Fruit fly (Drosophila melanogaster): ENCODE measurements around the gene Naglu.

Naglu gene

DNA sequence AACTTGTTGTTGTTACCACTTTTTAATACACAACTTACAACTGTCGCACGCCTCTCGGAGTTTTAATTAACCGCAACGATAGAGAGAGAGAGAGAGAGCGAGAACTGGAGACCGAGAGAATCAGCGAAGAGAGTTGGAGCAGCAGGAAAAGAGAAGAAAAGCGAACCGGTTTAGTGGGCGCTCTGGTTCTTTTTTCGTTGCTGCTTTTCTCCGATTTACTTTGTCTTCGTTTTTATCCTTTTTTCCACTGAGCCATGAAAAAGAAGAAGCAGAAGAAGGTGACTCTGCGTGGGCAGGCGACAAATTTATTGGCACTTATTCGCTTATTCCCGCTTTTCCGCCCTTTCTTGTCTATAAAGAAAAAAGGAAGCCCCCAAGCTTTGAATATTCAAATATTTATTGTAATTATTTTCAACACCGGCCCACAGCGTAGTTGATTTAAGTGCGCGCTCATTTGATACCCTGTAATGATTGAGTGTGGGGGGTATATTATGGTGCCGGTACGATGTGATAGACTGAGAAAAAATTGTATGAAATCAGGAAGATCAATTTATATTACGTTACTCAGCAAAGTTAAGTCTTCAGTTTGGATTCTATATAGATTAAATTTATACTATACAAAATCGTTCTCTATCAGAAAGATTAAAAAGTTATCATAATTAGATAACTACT, 8.7 kb upstream of the Naglu start (continued):
- TF ChIP-seq D19B (GFP tag; optimal IDR thresholded peaks at IDR 0.05): peak; percentile 75
- TF ChIP-seq tx (GFP tag; optimal IDR thresholded peaks at IDR 0.05): no peak
- peak; percentile 62 for TF ChIP-seq Med (GFP tag)
- TF ChIP-seq PHDP (tag; optimal IDR thresholded peaks at IDR 0.05): peak; percentile 11
- TF ChIP-seq CG12769 (tag; optimal IDR thresholded peaks at IDR 0.05): no peak
- no peak for TF ChIP-seq kay (GFP tag; optimal IDR thresholded peaks at IDR 0.05)
- no peak for TF ChIP-seq cas (GFP tag; IDR thresholded peaks at IDR 0.05)
- peak; percentile 34 for TF ChIP-seq CG11504 (tag; optimal IDR thresholded peaks at IDR 0.05)
- peak; percentile 17 for TF ChIP-seq Oli (tag; optimal IDR thresholded peaks at IDR 0.05)
- no peak for TF ChIP-seq CG3847 (GFP tag; IDR thresholded peaks at IDR 0.05)
- no peak for TF ChIP-seq gro (GFP tag; optimal IDR thresholded peaks at IDR 0.05)
- TF ChIP-seq CG7357 (GFP tag; IDR thresholded peaks at IDR 0.05): no peak
- peak; percentile 31; the same call in 1 of the 2 replicates for TF ChIP-seq chm (GFP tag; IDR thresholded peaks at IDR 0.05)
- no peak for TF ChIP-seq CG6654 (GFP tag; optimal IDR thresholded peaks at IDR 0.05)
- no peak for TF ChIP-seq CG12155 (GFP tag; optimal IDR thresholded peaks at IDR 0.05)
- peak; percentile 13 for TF ChIP-seq Sox102F (GFP tag; optimal IDR thresholded peaks at IDR 0.05)
- TF ChIP-seq Rfx (GFP tag; IDR thresholded peaks at IDR 0.05): peak; percentile 27; the same call in 1 of the 2 replicates
- no peak for TF ChIP-seq dpn (GFP tag; optimal IDR thresholded peaks at IDR 0.05)
- no peak for TF ChIP-seq Nf-YC (tag; optimal IDR thresholded peaks at IDR 0.05)
- no peak for TF ChIP-seq chif (GFP tag; optimal IDR thresholded peaks at IDR 0.05)
- no peak for TF ChIP-seq Bdp1 (GFP tag; optimal IDR thresholded peaks at IDR 0.05)
- peak; percentile 14 for TF ChIP-seq yki (optimal IDR thresholded peaks at IDR 0.05)
- peak; percentile 10 for TF ChIP-seq kni (GFP tag; optimal IDR thresholded peaks at IDR 0.05)
- TF ChIP-seq CG9932 (GFP tag; IDR thresholded peaks at IDR 0.05): peak; percentile 6; the same call in 1 of the 2 replicates
- TF ChIP-seq CG14860 (GFP tag; IDR thresholded peaks at IDR 0.05; ENCODE audit: partially characterized antibody): no peak
- peak; percentile 8 for TF ChIP-seq grau (tag; optimal IDR thresholded peaks at IDR 0.05)
- TF ChIP-seq Dref (GFP tag; IDR thresholded peaks at IDR 0.05): no peak
- TF ChIP-seq CG42726 (GFP tag; IDR thresholded peaks at IDR 0.05; ENCODE audit: partially characterized antibody): no peak
- no peak for TF ChIP-seq cwo (GFP tag; optimal IDR thresholded peaks at IDR 0.05)
- peak; percentile 42; the same call in 2 of the 3 replicates for TF ChIP-seq row (GFP tag; IDR thresholded peaks at IDR 0.05)
- peak; percentile 16 for TF ChIP-seq CoRest (tag; optimal IDR thresholded peaks at IDR 0.05)
- peak; percentile 5 for TF ChIP-seq az2 (GFP tag; optimal IDR thresholded peaks at IDR 0.05)
- peak; percentile 78 for TF ChIP-seq Trl (optimal IDR thresholded peaks at IDR 0.05)
- no peak for TF ChIP-seq Trl (GFP tag; optimal IDR thresholded peaks at IDR 0.05)
- TF ChIP-seq Spps (tag; optimal IDR thresholded peaks at IDR 0.05): no peak
- TF ChIP-seq zfh2 (GFP tag; optimal IDR thresholded peaks at IDR 0.05): no peak

DNA sequence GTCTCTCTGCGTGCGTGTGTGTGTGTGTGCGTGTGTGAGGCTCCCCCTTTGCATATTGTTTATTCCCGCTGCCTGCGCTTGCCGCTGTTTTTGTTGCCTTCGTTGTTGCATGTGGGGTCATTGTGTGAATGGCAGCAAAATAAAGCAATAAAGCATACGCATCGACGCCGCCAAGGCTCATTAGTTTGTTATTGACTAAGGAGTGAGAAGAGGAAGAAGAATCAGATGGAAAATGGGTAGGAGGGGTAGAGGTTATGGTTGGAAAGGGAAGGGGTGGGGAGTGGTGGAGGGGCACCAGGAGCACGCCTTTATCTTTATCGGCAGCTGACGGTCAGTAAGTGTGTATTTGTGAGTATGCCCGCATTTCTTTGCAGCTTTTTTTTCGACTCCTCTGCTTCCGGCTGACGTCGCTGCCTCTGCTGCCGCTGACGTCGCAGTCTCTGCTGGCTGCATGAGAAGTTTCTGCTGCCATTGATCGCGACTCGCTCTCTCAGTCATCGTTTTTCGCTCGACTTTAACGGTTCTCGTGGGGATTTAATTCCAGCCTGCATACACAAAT, 7.8 kb upstream of the Naglu start:
- TF ChIP-seq Adf1 (GFP tag; IDR thresholded peaks at IDR 0.05) (peak; percentile 87), nerfin-2 (GFP tag; IDR thresholded peaks at IDR 0.05; ENCODE audit: partially characterized antibody) (0 out of 2 replicates have a peak, but pooled peaks have one; percentile 39), pfk (GFP tag; optimal IDR thresholded peaks at IDR 0.05) (no peak), Mad (GFP tag; optimal IDR thresholded peaks at IDR 0.05) (no peak), chinmo (GFP tag; IDR thresholded peaks at IDR 0.05; ENCODE audit: partially characterized antibody) (0 out of 4 replicates have a peak, but pooled peaks have one; percentile 47), kni (GFP tag; optimal IDR thresholded peaks at IDR 0.05) (peak; percentile 51), CG9797 (GFP tag; optimal IDR thresholded peaks at IDR 0.05) (no peak), sens (GFP tag) (peak; percentile 22), jumu (GFP tag; optimal IDR thresholded peaks at IDR 0.05) (no peak), nom (GFP tag; optimal IDR thresholded peaks at IDR 0.05) (peak; percentile 68), pros (GFP tag; optimal IDR thresholded peaks at IDR 0.05) (peak; percentile 77), CG14014 (GFP tag; IDR thresholded peaks at IDR 0.05) (no peak), odd (GFP tag; optimal IDR thresholded peaks at IDR 0.05) (peak; percentile 36), gsb-n (tag; optimal IDR thresholded peaks at IDR 0.05) (peak; percentile 38), CG7839 (tag; optimal IDR thresholded peaks at IDR 0.05) (no peak), Hr78 (GFP tag; optimal IDR thresholded peaks at IDR 0.05) (peak in 1 of 2 experiments; percentile 79)

Measured in whole organism, embryonic.